Fruit fly (Drosophila melanogaster) whole organism, embryonic: ENCODE results near the gene p115.
A peak's percentile ranks its signal among the peaks of the same experiment; 100 is the strongest.

Source experiments
- Ada2b ChIP-seq: fragments of 200-800 bp; sonication (Bioruptor generic); IDR thresholded peaks from 2 replicates; pipeline ENCODE4 v1.3.6; 2022; ENCODE audit warnings: missing biosample characterization, missing genetic modification characterization
- BtbVII ChIP-seq: fragments of 200-800 bp; sonication (Bioruptor generic); optimal IDR thresholded peaks from 3 replicates; lab custom pipeline; 2017; ENCODE audit warnings: missing biosample characterization, mild to moderate bottlenecking, missing genetic modification characterization
- CG10543 ChIP-seq: fragments of 200-800 bp; sonication (Bioruptor generic); optimal IDR thresholded peaks from 3 replicates; lab custom pipeline; 2017; ENCODE audit warnings: missing biosample characterization, mild to moderate bottlenecking, missing genetic modification characterization, moderate library complexity
- CG12659 ChIP-seq: fragments of 200-800 bp; sonication (Bioruptor generic); optimal IDR thresholded peaks from 3 replicates; lab custom pipeline; 2017; ENCODE audit warnings: mild to moderate bottlenecking, missing biosample characterization, missing genetic modification reagents, missing genetic modification characterization
- CG17385 ChIP-seq: fragments of 200-800 bp; sonication (Bioruptor generic); optimal IDR thresholded peaks from 3 replicates; lab custom pipeline; 2018; ENCODE audit warnings: missing biosample characterization, mild to moderate bottlenecking, missing genetic modification characterization
- CG18262 ChIP-seq: fragments of 200-800 bp; optimal IDR thresholded peaks from 3 replicates; lab custom pipeline; 2019; ENCODE audit warnings: missing biosample characterization, mild to moderate bottlenecking, missing genetic modification characterization, moderate library complexity
- CG31441 ChIP-seq: fragments of 200-800 bp; sonication (Bioruptor generic); IDR thresholded peaks from 2 replicates; pipeline ENCODE4 v1.3.6; 2022; ENCODE audit warnings: missing biosample characterization, missing genetic modification characterization
- CG34422 ChIP-seq: fragments of 200-800 bp; sonication (Bioruptor generic); IDR thresholded peaks from 3 replicates; pipeline ENCODE4 v1.3.6; 2022; ENCODE audit warnings: missing biosample characterization, missing genetic modification characterization
- CG3838 ChIP-seq: fragments of 200-800 bp; sonication (Bioruptor generic); optimal IDR thresholded peaks from 3 replicates; lab custom pipeline; 2016; ENCODE audit warnings: missing biosample characterization, missing genetic modification characterization
- CG6175 ChIP-seq: fragments of 200-800 bp; sonication (Bioruptor generic); IDR thresholded peaks from 3 replicates; pipeline ENCODE4 v1.3.6; 2022; ENCODE audit warnings: missing biosample characterization, missing genetic modification characterization
- CG9932 ChIP-seq: fragments of 200-800 bp; sonication (Bioruptor generic); IDR thresholded peaks from 2 replicates; pipeline ENCODE4 v1.3.6; 2022; ENCODE audit warnings: missing biosample characterization, missing genetic modification characterization
- Camta ChIP-seq: fragments of 200-800 bp; sonication (Bioruptor generic); optimal IDR thresholded peaks from 2 replicates; lab custom pipeline; 2016; ENCODE audit warnings: missing biosample characterization, missing genetic modification characterization
- Deaf1 ChIP-seq: fragments of 200-800 bp; optimal IDR thresholded peaks from 3 replicates; lab custom pipeline; 2019; ENCODE audit warnings: missing biosample characterization, mild to moderate bottlenecking, missing genetic modification characterization, moderate library complexity
- Dll ChIP-seq: fragments of 200-800 bp; sonication (Bioruptor generic); IDR thresholded peaks from 4 replicates; pipeline ENCODE4 v1.3.6; 2022; ENCODE audit warnings: missing biosample characterization, missing genetic modification characterization; ENCODE audit not compliant: partially characterized antibody
- Dp ChIP-seq: fragments of 200-800 bp; sonication (Bioruptor generic); optimal IDR thresholded peaks from 2 replicates; lab custom pipeline; 2018; ENCODE audit warnings: missing biosample characterization, mild to moderate bottlenecking, missing genetic modification characterization, moderate library complexity
- E2f2 ChIP-seq: fragments of 200-800 bp; sonication (Bioruptor generic); IDR thresholded peaks from 2 replicates; pipeline ENCODE4 v1.3.6; 2022; ENCODE audit warnings: missing biosample characterization, missing genetic modification characterization
- Elba2 ChIP-seq: fragments of 200-800 bp; sonication (Bioruptor generic); optimal IDR thresholded peaks from 3 replicates; lab custom pipeline; 2016; ENCODE audit warnings: missing biosample characterization, missing genetic modification characterization
- Ets65A ChIP-seq: fragments of 200-800 bp; sonication (Bioruptor generic); peaks from one replicate; lab custom pipeline; 2016; ENCODE audit warnings: missing biosample characterization, missing genetic modification characterization
- Hand ChIP-seq: fragments of 200-800 bp; sonication (Bioruptor generic); optimal IDR thresholded peaks from 2 replicates; lab custom pipeline; 2017; ENCODE audit warnings: mild to moderate bottlenecking, missing biosample characterization, missing genetic modification reagents, missing genetic modification characterization
- Kr ChIP-seq: fragments of 200-800 bp; sonication (Bioruptor generic); optimal IDR thresholded peaks from 2 replicates; lab custom pipeline; 2017; ENCODE audit warnings: missing biosample characterization, mild to moderate bottlenecking, missing genetic modification characterization
- Lpt ChIP-seq: fragments of >200 bp; optimal IDR thresholded peaks from 2 replicates; lab custom pipeline; 2018; ENCODE audit warnings: missing biosample characterization, missing genetic modification characterization
- MESR4 ChIP-seq: fragments of 200-800 bp; sonication (Bioruptor generic); optimal IDR thresholded peaks from 2 replicates; lab custom pipeline; 2018; ENCODE audit warnings: missing biosample characterization, mild to moderate bottlenecking, missing genetic modification characterization, moderate library complexity
- Nf-YC ChIP-seq: fragments of 200-800 bp; optimal IDR thresholded peaks from 3 replicates; lab custom pipeline; 2019; ENCODE audit warnings: missing biosample characterization, mild to moderate bottlenecking, missing genetic modification characterization, moderate library complexity
- Opbp ChIP-seq: fragments of 200-800 bp; sonication (Bioruptor generic); IDR thresholded peaks from 3 replicates; pipeline ENCODE4 v1.3.6; 2022; ENCODE audit warnings: missing biosample characterization, missing genetic modification characterization; ENCODE audit not compliant: partially characterized antibody
- Rfx ChIP-seq: fragments of 200-800 bp; sonication (Bioruptor generic); IDR thresholded peaks from 2 replicates; pipeline ENCODE4 v1.3.6; 2022; ENCODE audit warnings: missing biosample characterization, missing genetic modification characterization
- Rx ChIP-seq: fragments of 200-800 bp; sonication (Bioruptor generic); IDR thresholded peaks from 2 replicates; pipeline ENCODE4 v1.3.6; 2022; ENCODE audit warnings: missing biosample characterization, missing genetic modification characterization
- Scr ChIP-seq: fragments of 200-800 bp; sonication (Bioruptor generic); IDR thresholded peaks from 2 replicates; pipeline ENCODE4 v1.3.6; 2022; ENCODE audit warnings: missing biosample characterization, missing genetic modification characterization; ENCODE audit not compliant: partially characterized antibody
- Spps ChIP-seq: fragments of 200-800 bp; sonication (Bioruptor generic); optimal IDR thresholded peaks from 2 replicates; lab custom pipeline; 2018; ENCODE audit warnings: missing biosample characterization, mild to moderate bottlenecking, missing genetic modification characterization
- Sry-β ChIP-seq: fragments of 200-800 bp; sonication (Bioruptor generic); optimal IDR thresholded peaks from 2 replicates; lab custom pipeline; 2018; ENCODE audit warnings: missing biosample characterization, mild to moderate bottlenecking, missing genetic modification characterization, moderate library complexity
- Sry-δ ChIP-seq: fragments of 200-800 bp; sonication (Bioruptor generic); optimal IDR thresholded peaks from 2 replicates; lab custom pipeline; 2016; ENCODE audit warnings: missing biosample characterization, missing genetic modification characterization
- Xbp1 ChIP-seq: fragments of 200-800 bp; sonication (Bioruptor generic); optimal IDR thresholded peaks from 3 replicates; lab custom pipeline; 2016; ENCODE audit warnings: missing biosample characterization, mild to moderate bottlenecking, missing genetic modification characterization
- abd-A ChIP-seq: fragments of 200-800 bp; sonication (Bioruptor generic); optimal IDR thresholded peaks from 3 replicates; lab custom pipeline; 2019; ENCODE audit warnings: missing biosample characterization, mild to moderate bottlenecking, missing genetic modification characterization, moderate library complexity
- aop ChIP-seq: fragments of 200-800 bp; sonication (Bioruptor generic); IDR thresholded peaks from 2 replicates; pipeline ENCODE4 v1.3.6; 2022; ENCODE audit warnings: missing biosample characterization, missing genetic modification characterization
- ewg ChIP-seq: fragments of 200-800 bp; sonication (Bioruptor generic); optimal IDR thresholded peaks from 3 replicates; lab custom pipeline; 2017; ENCODE audit warnings: mild to moderate bottlenecking, missing biosample characterization, missing genetic modification reagents, missing genetic modification characterization
- gcm ChIP-seq: fragments of 200-800 bp; sonication (Bioruptor generic); optimal IDR thresholded peaks from 2 replicates; lab custom pipeline; 2019; ENCODE audit warnings: missing biosample characterization, mild to moderate bottlenecking, missing genetic modification characterization, moderate library complexity
- gem ChIP-seq: fragments of 200-800 bp; sonication (Bioruptor generic); optimal IDR thresholded peaks from 2 replicates; lab custom pipeline; 2019; ENCODE audit warnings: missing biosample characterization, mild to moderate bottlenecking, missing genetic modification characterization, moderate library complexity
- gfzf ChIP-seq: fragments of 200-800 bp; sonication (Bioruptor generic); optimal IDR thresholded peaks from 2 replicates; lab custom pipeline; 2016; ENCODE audit warnings: missing biosample characterization, mild to moderate bottlenecking, missing genetic modification characterization, moderate library complexity
- her ChIP-seq: fragments of 200-800 bp; sonication (Bioruptor generic); optimal IDR thresholded peaks from 2 replicates; lab custom pipeline; 2016; ENCODE audit warnings: missing biosample characterization, missing genetic modification characterization
- insv ChIP-seq, 2 experiments: fragments of 200-800 bp; sonication (Bioruptor generic); optimal IDR thresholded peaks; 3 replicates each; lab custom pipeline; 2016 to 2018; ENCODE audit warnings: missing biosample characterization in 2 of 2, missing genetic modification characterization in 2 of 2
- kni ChIP-seq: fragments of 200-800 bp; sonication (Bioruptor generic); optimal IDR thresholded peaks from 3 replicates; lab custom pipeline; 2017; ENCODE audit warnings: mild to moderate bottlenecking, missing biosample characterization, missing genetic modification reagents, missing genetic modification characterization
- lab ChIP-seq: fragments of 200-800 bp; sonication (Bioruptor generic); optimal IDR thresholded peaks from 3 replicates; lab custom pipeline; 2017; ENCODE audit warnings: missing biosample characterization, missing genetic modification characterization, mild to moderate bottlenecking, moderate library complexity, missing genetic modification reagents
- oc ChIP-seq: fragments of 200-800 bp; sonication (Bioruptor generic); optimal IDR thresholded peaks from 2 replicates; lab custom pipeline; 2018; ENCODE audit warnings: missing biosample characterization, mild to moderate bottlenecking, missing genetic modification characterization, moderate library complexity
- pita ChIP-seq: fragments of 200-800 bp; sonication (Bioruptor generic); optimal IDR thresholded peaks from 2 replicates; lab custom pipeline; 2017; ENCODE audit warnings: missing biosample characterization, mild to moderate bottlenecking, missing genetic modification characterization
- rib ChIP-seq: fragments of 200-800 bp; sonication (Bioruptor generic); IDR thresholded peaks from 2 replicates; pipeline ENCODE4 v1.3.6; 2022; ENCODE audit warnings: missing biosample characterization, missing genetic modification characterization
- stwl ChIP-seq: fragments of 200-800 bp; sonication (Bioruptor generic); optimal IDR thresholded peaks from 3 replicates; lab custom pipeline; 2018; ENCODE audit warnings: missing biosample characterization, mild to moderate bottlenecking, missing genetic modification characterization, moderate library complexity
- tup ChIP-seq: fragments of 200-800 bp; sonication (Bioruptor generic); optimal IDR thresholded peaks from 2 replicates; lab custom pipeline; 2016; ENCODE audit warnings: missing biosample characterization, mild to moderate bottlenecking, missing genetic modification characterization, moderate library complexity
- unc-4 ChIP-seq: fragments of 200-800 bp; sonication (Bioruptor generic); IDR thresholded peaks from 2 replicates; pipeline ENCODE4 v1.3.6; 2022; ENCODE audit warnings: missing biosample characterization, missing genetic modification characterization; ENCODE audit not compliant: partially characterized antibody
- zen2 ChIP-seq: fragments of 200-800 bp; sonication (Bioruptor generic); IDR thresholded peaks from 3 replicates; pipeline ENCODE4 v1.3.6; 2022; ENCODE audit warnings: missing biosample characterization, missing genetic modification characterization; ENCODE audit not compliant: partially characterized antibody

The p115 gene

dm6 chrX:7909482-7909881 is 15.7 kb downstream of the p115 start (continued):
- TF ChIP-seq Rx (GFP tag; lab: Robert Waterston, UW) (no peak), Camta (no peak), gem (tag; lab: Kevin White, UChicago) (peak; percentile 62), Lpt (no peak), rib (no peak), CG6175 (GFP tag; lab: Robert Waterston, UW) (no peak), Sry-β (GFP tag; lab: Kevin White, UChicago) (no peak), her (GFP tag; lab: Kevin White, UChicago) (no peak), Ets65A (GFP tag; lab: Kevin White, UChicago) (no peak), Kr (GFP tag; lab: Kevin White, UChicago) (no peak), Hand (no peak), Rfx (GFP tag; lab: Robert Waterston, UW) (peak; percentile 50), CG18262 (tag; lab: Kevin White, UChicago) (peak; percentile 23)
- TF ChIP-seq, all 482 proteins: peak for 73

dm6 chrX:7911983-7912630 is 18.3 kb downstream of the p115 start, which contains the start of gene snz:
Gene snz (plus strand): TSS chrX:7912089.
- TF ChIP-seq Deaf1 (peak; percentile 94), lab (GFP tag; lab: Kevin White, UChicago) (peak; percentile 46), gfzf (GFP tag; lab: Kevin White, UChicago) (peak; percentile 2), BtbVII (GFP tag; lab: Kevin White, UChicago) (peak; percentile 55), abd-A (tag; lab: Kevin White, UChicago) (peak; percentile 80), stwl (tag; lab: Kevin White, UChicago) (peak; percentile 49), CG34422 (GFP tag; lab: Robert Waterston, UW) (peak; percentile 47; the same call in 1 of the 3 replicates), pita (GFP tag; lab: Kevin White, UChicago) (no peak), Dll (GFP tag; lab: Robert Waterston, UW) (peak; percentile 77), Xbp1 (GFP tag; lab: Kevin White, UChicago) (peak; percentile 5), E2f2 (GFP tag; lab: Robert Waterston, UW) (peak; percentile 83), CG17385 (GFP tag; lab: Kevin White, UChicago) (peak; percentile 1), insv (GFP tag; optimal IDR thresholded peaks at IDR 0.05; lab: Kevin White, UChicago) (peak in 1 of 2 experiments; percentile 91), oc (tag; lab: Kevin White, UChicago) (no peak), Ada2b (GFP tag; lab: Robert Waterston, UW) (no peak), Dp (GFP tag; lab: Kevin White, UChicago) (peak; percentile 75), CG10543 (peak; percentile 50), gcm (GFP tag; lab: Kevin White, UChicago) (no peak), kni (GFP tag; lab: Kevin White, UChicago) (no peak), CG31441 (no peak), ewg (GFP tag; lab: Kevin White, UChicago) (peak; percentile 86), CG3838 (no peak), CG12659 (GFP tag; lab: Kevin White, UChicago) (peak; percentile 31), aop (GFP tag; lab: Robert Waterston, UW) (no peak), Opbp (GFP tag; lab: Robert Waterston, UW) (peak; percentile 74; the same call in 2 of the 3 replicates), Sry-δ (GFP tag; lab: Kevin White, UChicago) (peak; percentile 74), unc-4 (GFP tag; lab: Robert Waterston, UW) (peak; percentile 74), MESR4 (GFP tag; lab: Kevin White, UChicago) (peak; percentile 38), Rx (GFP tag; lab: Robert Waterston, UW) (no peak), Scr (GFP tag; lab: Robert Waterston, UW) (peak; percentile 74), zen2 (peak; percentile 68; the same call in 2 of the 3 replicates), tup (GFP tag; lab: Kevin White, UChicago) (no peak), Elba2 (GFP tag; lab: Kevin White, UChicago) (peak; percentile 53), Spps (no peak), CG9932 (GFP tag; lab: Robert Waterston, UW) (0 out of 2 replicates have a peak, but pooled peaks have one; percentile 5), Nf-YC (tag; lab: Kevin White, UChicago) (peak; percentile 50)
